Fruit fly (Drosophila melanogaster) whole organism, embryonic: ENCODE data around the gene CG12477.

ENCODE experiments used
- Atf-2 ChIP-seq: fragments of 200-800 bp; sonication (Bioruptor generic); optimal IDR thresholded peaks from 2 replicates; lab custom pipeline; 2016; ENCODE audit warnings: missing biosample characterization, missing genetic modification characterization
- Bteb2 ChIP-seq: fragments of 200-800 bp; sonication (Bioruptor generic); optimal IDR thresholded peaks from 2 replicates; lab custom pipeline; 2016; ENCODE audit warnings: missing biosample characterization, missing genetic modification characterization
- CG1024 ChIP-seq: fragments of 200-800 bp; sonication (Bioruptor generic); IDR thresholded peaks from 2 replicates; pipeline ENCODE4 v1.3.6; 2022; ENCODE audit warnings: missing biosample characterization, missing genetic modification characterization
- CG11696 ChIP-seq: fragments of 200-800 bp; sonication (Bioruptor generic); IDR thresholded peaks from 2 replicates; pipeline ENCODE4 v1.3.6; 2022; ENCODE audit warnings: missing biosample characterization, missing genetic modification characterization
- CG12659 ChIP-seq: fragments of 200-800 bp; sonication (Bioruptor generic); optimal IDR thresholded peaks from 3 replicates; lab custom pipeline; 2017; ENCODE audit warnings: mild to moderate bottlenecking, missing biosample characterization, missing genetic modification reagents, missing genetic modification characterization
- CG12942 ChIP-seq: fragments of 200-800 bp; sonication (Bioruptor generic); optimal IDR thresholded peaks from 3 replicates; lab custom pipeline; 2016; ENCODE audit warnings: missing biosample characterization, missing genetic modification characterization
- CG17568 ChIP-seq: fragments of 200-800 bp; sonication (Bioruptor generic); optimal IDR thresholded peaks from 2 replicates; lab custom pipeline; 2018; ENCODE audit warnings: missing biosample characterization, mild to moderate bottlenecking, missing genetic modification characterization, moderate library complexity
- CG2875 ChIP-seq: fragments of 200-800 bp; sonication (Bioruptor generic); optimal IDR thresholded peaks from 2 replicates; lab custom pipeline; 2017; ENCODE audit warnings: missing biosample characterization, mild to moderate bottlenecking, missing genetic modification characterization, missing genetic modification reagents
- CG3065 ChIP-seq: fragments of 200-800 bp; sonication (Bioruptor generic); optimal IDR thresholded peaks from 2 replicates; lab custom pipeline; 2016; ENCODE audit warnings: missing biosample characterization, missing genetic modification characterization
- CG32772 ChIP-seq: fragments of 200-800 bp; sonication (Bioruptor generic); IDR thresholded peaks from 2 replicates; pipeline ENCODE4 v1.3.6; 2022; ENCODE audit warnings: missing biosample characterization, missing genetic modification characterization
- CG34422 ChIP-seq: fragments of 200-800 bp; sonication (Bioruptor generic); IDR thresholded peaks from 3 replicates; pipeline ENCODE4 v1.3.6; 2022; ENCODE audit warnings: missing biosample characterization, missing genetic modification characterization
- CG3995 ChIP-seq: fragments of 200-800 bp; sonication (Bioruptor generic); optimal IDR thresholded peaks from 3 replicates; lab custom pipeline; 2016; ENCODE audit warnings: missing biosample characterization, missing genetic modification characterization
- CG4360 ChIP-seq: fragments of 200-800 bp; sonication (Bioruptor generic); IDR thresholded peaks from 2 replicates; pipeline ENCODE4 v1.3.6; 2022; ENCODE audit warnings: missing biosample characterization, missing genetic modification characterization
- CG6254 ChIP-seq: fragments of 200-800 bp; sonication (Bioruptor generic); optimal IDR thresholded peaks from 3 replicates; lab custom pipeline; 2017; ENCODE audit warnings: mild to moderate bottlenecking, missing biosample characterization, missing genetic modification reagents, missing genetic modification characterization
- CG6765 ChIP-seq: fragments of 200-800 bp; sonication (Bioruptor generic); optimal IDR thresholded peaks from 3 replicates; lab custom pipeline; 2017; ENCODE audit warnings: missing biosample characterization, mild to moderate bottlenecking, missing genetic modification characterization
- CG7745 ChIP-seq: fragments of 200-800 bp; sonication (Bioruptor generic); optimal IDR thresholded peaks from 2 replicates; lab custom pipeline; 2018; ENCODE audit warnings: missing biosample characterization, mild to moderate bottlenecking, missing genetic modification characterization, moderate library complexity
- CG8924 ChIP-seq: fragments of 200-800 bp; optimal IDR thresholded peaks from 3 replicates; lab custom pipeline; 2019; ENCODE audit warnings: missing biosample characterization, mild to moderate bottlenecking, missing genetic modification characterization, moderate library complexity
- CG9797 ChIP-seq: fragments of 200-800 bp; sonication (Bioruptor generic); optimal IDR thresholded peaks from 3 replicates; lab custom pipeline; 2018; ENCODE audit warnings: missing biosample characterization, mild to moderate bottlenecking, missing genetic modification characterization
- CG9817 ChIP-seq: fragments of 200-800 bp; sonication (Bioruptor generic); optimal IDR thresholded peaks from 2 replicates; lab custom pipeline; 2018; ENCODE audit warnings: missing biosample characterization, mild to moderate bottlenecking, missing genetic modification characterization, moderate library complexity
- CTCF ChIP-seq: fragments of 200-800 bp; sonication (Bioruptor generic); optimal IDR thresholded peaks from 2 replicates; lab custom pipeline; 2017; ENCODE audit warnings: missing biosample characterization, mild to moderate bottlenecking, missing genetic modification characterization, moderate library complexity
- D19A ChIP-seq: fragments of 200-800 bp; optimal IDR thresholded peaks from 3 replicates; lab custom pipeline; 2019; ENCODE audit warnings: missing biosample characterization, mild to moderate bottlenecking, missing genetic modification characterization, moderate library complexity
- Dref ChIP-seq: fragments of 200-800 bp; sonication (Bioruptor generic); IDR thresholded peaks from 2 replicates; pipeline ENCODE4 v1.3.6; 2022; ENCODE audit warnings: missing biosample characterization, missing genetic modification characterization
- Hr78 ChIP-seq, 2 experiments: fragments of 200-800 bp in 1 of 2; fragments of >200 bp in 1 of 2; sonication (Bioruptor generic) in 1 of 2; optimal IDR thresholded peaks; 2 replicates each; lab custom pipeline; 2017 to 2019; ENCODE audit warnings: missing biosample characterization in 2 of 2, missing genetic modification characterization in 2 of 2, mild to moderate bottlenecking in 1 of 2, moderate library complexity in 1 of 2
- Lim3 ChIP-seq: fragments of 200-800 bp; sonication (Bioruptor generic); IDR thresholded peaks from 2 replicates; pipeline ENCODE4 v1.3.6; 2022; ENCODE audit warnings: missing biosample characterization, missing genetic modification characterization
- Oaz ChIP-seq: fragments of 200-800 bp; sonication (Bioruptor generic); IDR thresholded peaks from 2 replicates; pipeline ENCODE4 v1.3.6; 2022; ENCODE audit warnings: missing biosample characterization, missing genetic modification characterization
- Ptx1 ChIP-seq: fragments of 200-800 bp; sonication (Bioruptor generic); IDR thresholded peaks from 2 replicates; pipeline ENCODE4 v1.3.6; 2022; ENCODE audit warnings: missing biosample characterization, missing genetic modification characterization
- Spps ChIP-seq: fragments of 200-800 bp; sonication (Bioruptor generic); optimal IDR thresholded peaks from 2 replicates; lab custom pipeline; 2018; ENCODE audit warnings: missing biosample characterization, mild to moderate bottlenecking, missing genetic modification characterization
- Xrp1 ChIP-seq: fragments of 200-800 bp; sonication (Bioruptor generic); IDR thresholded peaks from 2 replicates; pipeline ENCODE4 v1.3.6; 2022; ENCODE audit warnings: missing biosample characterization, missing genetic modification characterization
- ap ChIP-seq: fragments of 200-800 bp; sonication (Bioruptor generic); IDR thresholded peaks from 2 replicates; pipeline ENCODE4 v1.3.6; 2022; ENCODE audit warnings: missing biosample characterization, missing genetic modification characterization
- br ChIP-seq: fragments of >200 bp; optimal IDR thresholded peaks from 2 replicates; lab custom pipeline; 2017
- cg ChIP-seq: fragments of 200-800 bp; sonication (Bioruptor generic); optimal IDR thresholded peaks from 3 replicates; lab custom pipeline; 2019; ENCODE audit warnings: missing biosample characterization, mild to moderate bottlenecking, missing genetic modification characterization, moderate library complexity
- chinmo ChIP-seq: fragments of 200-800 bp; sonication (Bioruptor generic); IDR thresholded peaks from 4 replicates; pipeline ENCODE4 v1.3.6; 2022; ENCODE audit warnings: missing biosample characterization, missing genetic modification characterization; ENCODE audit not compliant: partially characterized antibody
- ci ChIP-seq: fragments of 200-800 bp; sonication (Bioruptor generic); IDR thresholded peaks from 3 replicates; pipeline ENCODE4 v1.3.6; 2022; ENCODE audit warnings: missing biosample characterization, missing genetic modification characterization
- dimm ChIP-seq: fragments of 200-800 bp; sonication (Bioruptor generic); IDR thresholded peaks from 2 replicates; pipeline ENCODE4 v1.3.6; 2022; ENCODE audit warnings: missing biosample characterization, missing genetic modification characterization
- dysf ChIP-seq: fragments of 200-800 bp; sonication (Bioruptor generic); IDR thresholded peaks from 3 replicates; pipeline ENCODE4 v1.3.6; 2022; ENCODE audit warnings: missing biosample characterization, missing genetic modification characterization
- fu2 ChIP-seq: fragments of 200-800 bp; sonication (Bioruptor generic); optimal IDR thresholded peaks from 2 replicates; lab custom pipeline; 2016; ENCODE audit warnings: missing biosample characterization, missing genetic modification characterization
- gsb-n ChIP-seq: fragments of 200-800 bp; sonication (Bioruptor generic); optimal IDR thresholded peaks from 3 replicates; lab custom pipeline; 2018; ENCODE audit warnings: missing biosample characterization, mild to moderate bottlenecking, missing genetic modification characterization
- hb ChIP-seq: fragments of 200-800 bp; sonication (Bioruptor generic); IDR thresholded peaks from 3 replicates; pipeline ENCODE4 v1.3.6; 2022; ENCODE audit warnings: missing biosample characterization, missing genetic modification characterization; ENCODE audit not compliant: partially characterized antibody
- kni ChIP-seq: fragments of 200-800 bp; sonication (Bioruptor generic); optimal IDR thresholded peaks from 3 replicates; lab custom pipeline; 2017; ENCODE audit warnings: mild to moderate bottlenecking, missing biosample characterization, missing genetic modification reagents, missing genetic modification characterization
- nerfin-2 ChIP-seq: fragments of 200-800 bp; sonication (Bioruptor generic); IDR thresholded peaks from 2 replicates; pipeline ENCODE4 v1.3.6; 2022; ENCODE audit warnings: missing biosample characterization, missing genetic modification characterization; ENCODE audit not compliant: partially characterized antibody
- pb ChIP-seq: fragments of 200-800 bp; sonication (Bioruptor generic); optimal IDR thresholded peaks from 3 replicates; lab custom pipeline; 2016; ENCODE audit warnings: missing biosample characterization, missing genetic modification characterization
- pho ChIP-seq: fragments of 200-800 bp; sonication (Bioruptor generic); optimal IDR thresholded peaks from 2 replicates; lab custom pipeline; 2016; ENCODE audit warnings: missing biosample characterization, missing genetic modification characterization
- pita ChIP-seq: fragments of 200-800 bp; sonication (Bioruptor generic); optimal IDR thresholded peaks from 2 replicates; lab custom pipeline; 2017; ENCODE audit warnings: missing biosample characterization, mild to moderate bottlenecking, missing genetic modification characterization
- sens ChIP-seq: fragments of 200-800 bp; sonication (Bioruptor generic); peaks from one replicate; lab custom pipeline; 2016; ENCODE audit warnings: missing biosample characterization, missing genetic modification characterization
- slbo ChIP-seq: fragments of 200-800 bp; sonication (Bioruptor generic); IDR thresholded peaks from 2 replicates; pipeline ENCODE4 v1.3.6; 2022; ENCODE audit warnings: missing biosample characterization, missing genetic modification characterization
- so ChIP-seq: fragments of 200-800 bp; sonication (Bioruptor generic); IDR thresholded peaks from 3 replicates; pipeline ENCODE4 v1.3.6; 2022; ENCODE audit warnings: missing biosample characterization, missing genetic modification characterization
- sob ChIP-seq: fragments of 200-800 bp; sonication (Bioruptor generic); IDR thresholded peaks from 2 replicates; pipeline ENCODE4 v1.3.6; 2022; ENCODE audit warnings: missing biosample characterization, missing genetic modification characterization
- toy ChIP-seq: fragments of 200-800 bp; sonication (Bioruptor generic); IDR thresholded peaks from 2 replicates; pipeline ENCODE4 v1.3.6; 2022; ENCODE audit warnings: missing biosample characterization, missing genetic modification characterization
- usp ChIP-seq: fragments of >200 bp; optimal IDR thresholded peaks from 2 replicates; lab custom pipeline; 2017; ENCODE audit warnings: missing biosample characterization, missing genetic modification characterization
- wek ChIP-seq: fragments of 200-800 bp; sonication (Bioruptor generic); optimal IDR thresholded peaks from 3 replicates; lab custom pipeline; 2018; ENCODE audit warnings: missing biosample characterization, mild to moderate bottlenecking, missing genetic modification characterization, moderate library complexity
- zen ChIP-seq: fragments of 200-800 bp; sonication (Bioruptor generic); optimal IDR thresholded peaks from 3 replicates; lab custom pipeline; 2018; ENCODE audit warnings: missing biosample characterization, mild to moderate bottlenecking, missing genetic modification characterization, moderate library complexity

The CG12477 gene

DNA sequence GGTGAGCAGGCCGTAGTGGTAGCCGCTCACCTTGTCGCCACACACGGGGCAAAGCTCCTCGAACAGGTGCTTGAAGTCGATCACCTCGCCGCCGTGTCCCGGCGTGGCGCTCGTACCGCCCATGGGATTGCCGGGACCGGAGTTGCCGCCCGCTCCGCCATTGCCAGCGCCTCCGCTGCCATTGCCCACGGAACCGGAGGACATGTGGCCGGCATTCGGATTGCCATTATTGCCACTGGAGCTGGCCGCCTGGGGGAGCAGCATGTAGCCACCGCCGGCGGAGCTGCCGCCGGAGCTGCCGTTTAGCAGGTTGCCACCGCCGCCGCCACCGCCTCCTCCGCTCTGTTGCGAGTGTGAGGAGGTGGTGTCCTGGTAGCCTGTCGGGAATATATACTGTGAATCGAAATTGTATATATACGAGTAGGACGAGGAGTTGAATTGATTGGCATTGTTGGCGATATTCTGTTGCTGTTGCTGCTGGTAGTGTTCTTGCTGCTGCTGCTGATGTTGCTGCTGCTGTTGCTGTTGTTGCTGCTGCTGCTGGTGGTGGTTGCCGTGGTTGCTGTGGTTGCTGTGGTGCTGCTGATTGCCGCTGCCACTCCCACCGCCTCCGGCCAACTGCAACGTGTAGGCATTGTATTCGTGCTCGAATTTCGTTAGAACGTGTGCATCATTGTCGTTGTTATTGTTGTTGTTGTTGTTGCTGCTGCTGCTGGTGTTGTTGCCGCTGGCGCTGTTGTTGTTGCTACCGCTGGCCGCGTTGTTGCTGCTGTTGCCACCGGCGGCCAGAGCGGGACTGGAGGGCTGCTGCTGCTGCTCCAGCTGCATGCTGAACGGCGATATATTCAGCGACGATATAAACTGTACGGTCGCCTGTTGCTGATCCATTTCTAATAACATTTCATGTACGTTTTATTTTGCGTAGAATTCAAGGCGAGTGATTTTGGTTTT, 40.7 kb upstream of the CG12477 start (continued):
- no peak for TF ChIP-seq nerfin-2 (GFP tag; lab: Robert Waterston, UW)
- TF ChIP-seq CG32772 (GFP tag; lab: Robert Waterston, UW) = no peak
- TF ChIP-seq so (GFP tag; lab: Robert Waterston, UW) = 0 out of 3 replicates have a peak, but pooled peaks have one; percentile 16
- no peak for TF ChIP-seq usp (GFP tag; lab: Kevin White, UChicago)
- TF ChIP-seq CG8924 (tag; lab: Kevin White, UChicago) = no peak
- no peak for TF ChIP-seq Ptx1 (GFP tag; lab: Robert Waterston, UW)
- no peak for TF ChIP-seq Hr78 (GFP tag; optimal IDR thresholded peaks at IDR 0.05; lab: Kevin White, UChicago)
- TF ChIP-seq sens (GFP tag; lab: Kevin White, UChicago) = peak; percentile 49
- no peak for TF ChIP-seq CG6765 (GFP tag; lab: Kevin White, UChicago)
- TF ChIP-seq ci = peak; percentile 42; the same call in 1 of the 3 replicates
- no peak for TF ChIP-seq chinmo (GFP tag; lab: Robert Waterston, UW)
- TF ChIP-seq Lim3 (GFP tag; lab: Robert Waterston, UW) = no peak
- no peak for TF ChIP-seq CG1024 (GFP tag; lab: Robert Waterston, UW)
- TF ChIP-seq wek (GFP tag; lab: Kevin White, UChicago) = no peak
- no peak for TF ChIP-seq br (lab: Kevin White, UChicago)
- TF ChIP-seq sob = no peak
- TF ChIP-seq zen (tag; lab: Kevin White, UChicago) = no peak
- no peak for TF ChIP-seq CG7745 (tag; lab: Kevin White, UChicago)
- no peak for TF ChIP-seq Atf-2 (GFP tag; lab: Kevin White, UChicago)
- TF ChIP-seq dysf (GFP tag; lab: Robert Waterston, UW) = no peak
- TF ChIP-seq CG4360 (GFP tag; lab: Robert Waterston, UW) = peak; percentile 71
- TF ChIP-seq pb (GFP tag; lab: Kevin White, UChicago) = no peak
- no peak for TF ChIP-seq gsb-n
- TF ChIP-seq CG6254 (GFP tag; lab: Kevin White, UChicago) = no peak
- peak; percentile 19; the same call in 1 of the 2 replicates for TF ChIP-seq ap (GFP tag; lab: Robert Waterston, UW)
- no peak for TF ChIP-seq Spps
- TF ChIP-seq Xrp1 (GFP tag; lab: Robert Waterston, UW) = no peak
- no peak for TF ChIP-seq CG12659 (GFP tag; lab: Kevin White, UChicago)
- TF ChIP-seq CG3065 (GFP tag; lab: Kevin White, UChicago) = no peak
- TF ChIP-seq toy (GFP tag; lab: Robert Waterston, UW) = no peak
- no peak for TF ChIP-seq CG11696 (GFP tag; lab: Robert Waterston, UW)
- TF ChIP-seq CG2875 (GFP tag; lab: Kevin White, UChicago) = no peak
- no peak for TF ChIP-seq pho (GFP tag; lab: Kevin White, UChicago)
- no peak for TF ChIP-seq CG3995 (GFP tag; lab: Kevin White, UChicago)
- no peak for TF ChIP-seq CTCF (GFP tag; lab: Kevin White, UChicago)
- TF ChIP-seq D19A (tag; lab: Kevin White, UChicago) = no peak
- no peak for TF ChIP-seq kni (GFP tag; lab: Kevin White, UChicago)
- no peak for TF ChIP-seq hb
- no peak for TF ChIP-seq CG9817
- TF ChIP-seq CG17568 = no peak
- no peak for TF ChIP-seq Dref (GFP tag; lab: Robert Waterston, UW)
- no peak for TF ChIP-seq pita (GFP tag; lab: Kevin White, UChicago)
- TF ChIP-seq Bteb2 = no peak
- no peak for TF ChIP-seq cg (GFP tag; lab: Kevin White, UChicago)
- 0 out of 2 replicates have a peak, but pooled peaks have one; percentile 4 for TF ChIP-seq slbo (GFP tag; lab: Robert Waterston, UW)
- TF ChIP-seq fu2 (GFP tag; lab: Kevin White, UChicago) = no peak
- no peak for TF ChIP-seq CG12942 (GFP tag; lab: Kevin White, UChicago)
- no peak for TF ChIP-seq CG9797
- peak; percentile 24; the same call in 1 of the 2 replicates for TF ChIP-seq Oaz (GFP tag; lab: Robert Waterston, UW)
- TF ChIP-seq dimm (GFP tag; lab: Robert Waterston, UW) = no peak
- TF ChIP-seq CG34422 = no peak
